Worm (Caenorhabditis elegans): Measurements from ENCODE around the gene gtf-2E2.

Gene gtf-2E2

ce11 chrII:11572944-11573343 lies 30.6 kb upstream of the gtf-2E2 start, which contains the start of gene F54D5.2:
Gene F54D5.2 (plus strand): TSS chrII:11573180.
- TF ChIP-seq ets-7 (tag; optimal IDR thresholded peaks at IDR 0.05) (no peak), hmg-4 (GFP tag; optimal IDR thresholded peaks at IDR 0.05) (no peak), F13C5.2 (tag; optimal IDR thresholded peaks at IDR 0.05) (no peak), sea-1 (GFP tag; conservative IDR thresholded peaks at IDR 0.05) (no peak), hnd-1 (tag; optimal IDR thresholded peaks at IDR 0.05) (no peak), B0310.2 (tag; optimal IDR thresholded peaks at IDR 0.05) (no peak), tbx-37 (GFP tag; conservative IDR thresholded peaks at IDR 0.05) (no peak), pes-1 (GFP tag; IDR thresholded peaks at IDR 0.05) (no peak)

DNA sequence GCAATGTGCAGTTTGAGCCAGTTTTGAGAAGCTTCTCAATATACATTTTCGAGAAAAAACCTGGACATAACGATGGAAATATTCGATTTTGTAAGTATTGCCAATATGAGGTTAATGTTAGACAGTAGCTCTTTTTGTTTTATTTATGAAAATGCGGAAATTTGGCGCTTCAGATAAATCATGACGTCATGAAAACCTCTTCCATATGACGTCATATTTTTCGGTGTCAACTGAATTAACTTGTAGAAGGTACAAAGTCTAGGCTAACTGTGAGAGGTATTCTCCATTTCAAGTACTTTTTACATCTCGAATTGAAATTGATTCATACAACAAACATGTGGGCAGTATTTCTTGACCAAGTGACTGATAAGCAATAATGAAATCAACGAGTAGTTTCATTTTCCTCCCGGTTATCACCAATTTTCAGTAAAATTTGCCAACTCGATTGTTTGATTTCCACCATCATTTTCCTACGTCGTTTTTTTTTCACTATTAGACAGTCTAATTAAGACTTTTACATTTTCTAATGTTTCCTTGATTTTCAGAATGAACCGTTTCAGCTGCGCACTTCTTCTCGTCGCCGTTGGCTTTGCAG lies 29.1 kb upstream of the gtf-2E2 start, which contains the start of gene F54D5.3:
Gene F54D5.3, plus strand, starts transcription at position 546 of the 595 bp plus-strand sequence.
- no peak for TF ChIP-seq tbx-37 (GFP tag; conservative IDR thresholded peaks at IDR 0.05)
- TF ChIP-seq B0310.2 (tag; optimal IDR thresholded peaks at IDR 0.05): no peak
- TF ChIP-seq aly-1 (tag; optimal IDR thresholded peaks at IDR 0.05): no peak
- TF ChIP-seq tra-4 (tag; optimal IDR thresholded peaks at IDR 0.05): no peak
- no peak for TF ChIP-seq sea-1 (GFP tag; conservative IDR thresholded peaks at IDR 0.05)
- no peak for TF ChIP-seq ama-1 (optimal IDR thresholded peaks at IDR 0.05)
- no peak for TF ChIP-seq ceh-36 (tag; optimal IDR thresholded peaks at IDR 0.05)
- no peak for TF ChIP-seq ceh-13 (GFP tag; optimal IDR thresholded peaks at IDR 0.05)
- TF ChIP-seq flt-1 (GFP tag; IDR thresholded peaks at IDR 0.05): no peak
- TF ChIP-seq scrt-1 (GFP tag; IDR thresholded peaks at IDR 0.05): no peak
- TF ChIP-seq tbx-11 (GFP tag; IDR thresholded peaks at IDR 0.05): no peak
- no peak for TF ChIP-seq hmbx-1 (tag; optimal IDR thresholded peaks at IDR 0.05)
- TF ChIP-seq F13C5.2 (tag; optimal IDR thresholded peaks at IDR 0.05): no peak
- no peak for TF ChIP-seq ets-7 (tag; optimal IDR thresholded peaks at IDR 0.05)

DNA sequence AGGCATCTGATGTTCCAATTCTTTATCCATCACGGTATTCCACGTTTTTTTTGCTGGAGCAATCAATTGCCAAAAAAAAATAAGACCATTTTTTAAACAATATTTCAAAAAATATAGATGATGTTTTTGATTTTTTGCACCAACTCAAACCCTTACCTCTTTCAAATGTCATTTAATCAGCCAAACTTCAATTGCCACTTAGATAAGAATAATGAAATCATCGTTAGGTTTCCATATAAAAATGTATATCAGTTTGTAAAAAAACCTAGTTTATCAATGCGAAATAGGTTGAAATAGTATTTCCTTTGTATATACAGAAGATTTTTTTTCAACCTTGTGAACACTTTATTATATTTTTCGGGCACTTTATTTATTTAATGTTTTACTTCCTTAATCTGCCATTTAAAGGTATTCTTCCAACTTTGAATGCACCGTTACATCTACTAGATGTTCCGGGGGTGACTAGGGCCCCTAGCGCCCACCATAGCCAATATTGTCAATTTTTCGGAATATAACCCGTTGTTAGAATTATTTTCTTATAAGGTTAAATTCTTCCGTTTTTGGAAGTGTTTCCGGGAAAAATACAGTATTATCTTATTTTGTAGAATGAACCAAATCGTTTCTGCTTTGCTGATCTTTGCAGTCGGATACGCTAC lies 27.0 kb upstream of the gtf-2E2 start, which contains the start of the genes F54D5.23 and F54D5.4:
Gene F54D5.23, minus strand, starts transcription at position 75 of the 656 bp plus-strand sequence.
Gene F54D5.4, plus strand, starts transcription at position 606 of the 656 bp plus-strand sequence.
- TF ChIP-seq hmg-4 (GFP tag; optimal IDR thresholded peaks at IDR 0.05): no peak
- TF ChIP-seq tbx-37 (GFP tag; conservative IDR thresholded peaks at IDR 0.05): no peak
- no peak for TF ChIP-seq ets-7 (tag; optimal IDR thresholded peaks at IDR 0.05)
- TF ChIP-seq ama-1 (optimal IDR thresholded peaks at IDR 0.05): no peak
- TF ChIP-seq hmbx-1 (tag; optimal IDR thresholded peaks at IDR 0.05): no peak
- no peak for TF ChIP-seq ceh-13 (GFP tag; optimal IDR thresholded peaks at IDR 0.05)
- TF ChIP-seq flt-1 (GFP tag; IDR thresholded peaks at IDR 0.05): no peak
- no peak for TF ChIP-seq sea-1 (GFP tag; conservative IDR thresholded peaks at IDR 0.05)
- no peak for TF ChIP-seq tbx-11 (GFP tag; IDR thresholded peaks at IDR 0.05)
- TF ChIP-seq tra-4 (tag; optimal IDR thresholded peaks at IDR 0.05): no peak
- TF ChIP-seq ceh-36 (tag; optimal IDR thresholded peaks at IDR 0.05): no peak
- TF ChIP-seq hnd-1 (tag; optimal IDR thresholded peaks at IDR 0.05): no peak
- TF ChIP-seq B0310.2 (tag; optimal IDR thresholded peaks at IDR 0.05): no peak
- TF ChIP-seq aly-1 (tag; optimal IDR thresholded peaks at IDR 0.05): no peak
- TF ChIP-seq scrt-1 (GFP tag; IDR thresholded peaks at IDR 0.05): no peak
- no peak for TF ChIP-seq F13C5.2 (tag; optimal IDR thresholded peaks at IDR 0.05)

ce11 chrII:11568670-11569069 lies 26.4 kb upstream of the gtf-2E2 start:
- TF ChIP-seq flt-1 (GFP tag; IDR thresholded peaks at IDR 0.05) (no peak), hmg-4 (GFP tag; optimal IDR thresholded peaks at IDR 0.05) (no peak), tbx-11 (GFP tag; IDR thresholded peaks at IDR 0.05) (no peak), scrt-1 (GFP tag; IDR thresholded peaks at IDR 0.05) (no peak), aly-1 (tag; optimal IDR thresholded peaks at IDR 0.05) (no peak), pes-1 (GFP tag; IDR thresholded peaks at IDR 0.05) (no peak), B0310.2 (tag; optimal IDR thresholded peaks at IDR 0.05) (no peak), tbx-37 (GFP tag; conservative IDR thresholded peaks at IDR 0.05) (no peak), ceh-13 (GFP tag; optimal IDR thresholded peaks at IDR 0.05) (no peak), ets-7 (tag; optimal IDR thresholded peaks at IDR 0.05) (no peak), ceh-36 (tag; optimal IDR thresholded peaks at IDR 0.05) (no peak), hmbx-1 (tag; optimal IDR thresholded peaks at IDR 0.05) (no peak), tra-4 (tag; optimal IDR thresholded peaks at IDR 0.05) (no peak), ama-1 (optimal IDR thresholded peaks at IDR 0.05) (no peak), F13C5.2 (tag; optimal IDR thresholded peaks at IDR 0.05) (no peak), hnd-1 (tag; optimal IDR thresholded peaks at IDR 0.05) (no peak), sea-1 (GFP tag; conservative IDR thresholded peaks at IDR 0.05) (no peak)

DNA sequence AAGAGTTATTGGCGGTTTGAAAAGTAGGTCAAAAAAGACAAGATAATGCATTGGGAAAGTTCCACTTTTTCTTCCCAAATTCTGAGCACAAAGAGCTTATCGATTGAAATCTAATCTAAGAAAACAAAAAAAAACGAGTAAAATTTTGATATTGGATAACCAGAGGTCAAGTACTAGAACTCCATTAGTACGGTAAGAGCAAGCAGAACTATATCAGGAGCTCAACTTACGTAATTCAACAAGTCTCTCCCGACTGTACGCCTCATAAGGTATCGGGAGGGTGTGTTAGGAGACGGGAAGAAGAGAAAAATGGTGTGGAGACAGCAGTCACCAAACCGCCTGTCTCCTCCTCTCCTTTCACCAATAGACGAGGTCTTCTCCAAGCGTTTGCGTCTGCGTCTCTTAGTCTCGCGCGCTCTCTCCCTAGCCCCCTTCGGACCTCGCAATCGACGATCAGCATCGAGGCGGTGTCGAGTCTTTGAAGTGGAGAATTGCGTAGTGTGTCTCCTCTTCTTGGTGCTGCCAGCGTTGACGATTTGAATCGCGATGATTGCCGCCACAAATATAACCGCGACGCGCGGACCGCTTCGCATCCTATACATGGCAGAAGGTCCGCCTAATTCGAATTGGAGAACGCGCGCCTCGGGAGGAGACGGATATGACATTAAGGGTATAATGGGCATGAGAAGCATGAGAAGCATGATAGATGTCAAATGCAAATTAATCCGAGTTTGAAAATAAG lies 24.8 kb upstream of the gtf-2E2 start, which contains the start of gene F54D5.5:
Gene F54D5.5, minus strand, starts transcription at position 51 of the 742 bp plus-strand sequence.
- TF ChIP-seq flt-1 (GFP tag; IDR thresholded peaks at IDR 0.05) (peak; percentile 27; the same call in 1 of the 2 replicates), ets-7 (tag; optimal IDR thresholded peaks at IDR 0.05) (no peak), scrt-1 (GFP tag; IDR thresholded peaks at IDR 0.05) (no peak), sea-1 (GFP tag; conservative IDR thresholded peaks at IDR 0.05) (0 out of 2 replicates have a peak, but pooled peaks have one; percentile 38), ceh-13 (GFP tag; optimal IDR thresholded peaks at IDR 0.05) (no peak), hmg-4 (GFP tag; optimal IDR thresholded peaks at IDR 0.05) (peak; percentile 87), hnd-1 (tag; optimal IDR thresholded peaks at IDR 0.05) (no peak), ceh-36 (tag; optimal IDR thresholded peaks at IDR 0.05) (no peak), hmbx-1 (tag; optimal IDR thresholded peaks at IDR 0.05) (no peak), ama-1 (optimal IDR thresholded peaks at IDR 0.05) (no peak), pes-1 (GFP tag; IDR thresholded peaks at IDR 0.05) (0 out of 2 replicates have a peak, but pooled peaks have one; percentile 18), tbx-37 (GFP tag; conservative IDR thresholded peaks at IDR 0.05) (no peak), F13C5.2 (tag; optimal IDR thresholded peaks at IDR 0.05) (peak; percentile 16), tbx-11 (GFP tag; IDR thresholded peaks at IDR 0.05) (0 out of 2 replicates have a peak, but pooled peaks have one; percentile 49), tra-4 (tag; optimal IDR thresholded peaks at IDR 0.05) (no peak), aly-1 (tag; optimal IDR thresholded peaks at IDR 0.05) (no peak), B0310.2 (tag; optimal IDR thresholded peaks at IDR 0.05) (no peak)

- TF ChIP-seq scrt-1 (GFP tag; IDR thresholded peaks at IDR 0.05) (no peak), ceh-36 (tag; optimal IDR thresholded peaks at IDR 0.05) (no peak), B0310.2 (tag; optimal IDR thresholded peaks at IDR 0.05) (no peak), pes-1 (GFP tag; IDR thresholded peaks at IDR 0.05) (no peak), hmg-4 (GFP tag; optimal IDR thresholded peaks at IDR 0.05) (no peak), hmbx-1 (tag; optimal IDR thresholded peaks at IDR 0.05) (no peak), ets-7 (tag; optimal IDR thresholded peaks at IDR 0.05) (no peak), tra-4 (tag; optimal IDR thresholded peaks at IDR 0.05) (no peak), flt-1 (GFP tag; IDR thresholded peaks at IDR 0.05) (no peak), tbx-11 (GFP tag; IDR thresholded peaks at IDR 0.05) (no peak)
Observed at ce11 chrII:11564127-11564526, 21.8 kb upstream of the gtf-2E2 start, which contains the start of gene F54D5.15. Gene F54D5.15 (minus strand): TSS chrII:11564227.
